Fruit fly (Drosophila melanogaster) whole organism, embryonic: ENCODE results near the gene Lim3.

ENCODE experiments used
- Atf6 ChIP-seq: fragments of 200-800 bp; sonication (Bioruptor generic); IDR thresholded peaks from 2 replicates; pipeline ENCODE4 v1.3.6; 2022; ENCODE audit warnings: missing biosample characterization, missing genetic modification characterization
- CG10565 ChIP-seq: fragments of 200-800 bp; sonication (Bioruptor generic); optimal IDR thresholded peaks from 3 replicates; lab custom pipeline; 2016; ENCODE audit warnings: missing biosample characterization, mild to moderate bottlenecking, missing genetic modification characterization
- CG10654 ChIP-seq: fragments of 200-800 bp; sonication (Bioruptor generic); optimal IDR thresholded peaks from 2 replicates; lab custom pipeline; 2016; ENCODE audit warnings: missing biosample characterization, missing genetic modification characterization
- CG12219 ChIP-seq: fragments of 200-800 bp; sonication (Bioruptor generic); optimal IDR thresholded peaks from 3 replicates; lab custom pipeline; 2018; ENCODE audit warnings: missing biosample characterization, mild to moderate bottlenecking, missing genetic modification characterization
- CG13123 ChIP-seq: fragments of 200-800 bp; sonication (Bioruptor generic); optimal IDR thresholded peaks from 2 replicates; lab custom pipeline; 2016; ENCODE audit warnings: missing biosample characterization, missing genetic modification characterization
- CG14860 ChIP-seq: fragments of 200-800 bp; sonication (Bioruptor generic); IDR thresholded peaks from 3 replicates; pipeline ENCODE4 v1.3.6; 2022; ENCODE audit warnings: missing biosample characterization, missing genetic modification characterization; ENCODE audit not compliant: partially characterized antibody
- CG15073 ChIP-seq: fragments of 200-800 bp; sonication (Bioruptor generic); optimal IDR thresholded peaks from 2 replicates; lab custom pipeline; 2016; ENCODE audit warnings: missing biosample characterization, missing genetic modification characterization
- CG16815 ChIP-seq: fragments of 200-800 bp; sonication (Bioruptor generic); optimal IDR thresholded peaks from 3 replicates; lab custom pipeline; 2017; ENCODE audit warnings: missing biosample characterization, mild to moderate bottlenecking, missing genetic modification characterization
- CG16863 ChIP-seq: fragments of 200-800 bp; sonication (Bioruptor generic); optimal IDR thresholded peaks from 3 replicates; lab custom pipeline; 2016; ENCODE audit warnings: missing biosample characterization, missing genetic modification characterization
- CG1792 ChIP-seq: fragments of 200-800 bp; sonication (Bioruptor generic); optimal IDR thresholded peaks from 2 replicates; lab custom pipeline; 2016; ENCODE audit warnings: missing biosample characterization, missing genetic modification characterization
- CG18262 ChIP-seq: fragments of 200-800 bp; optimal IDR thresholded peaks from 3 replicates; lab custom pipeline; 2019; ENCODE audit warnings: missing biosample characterization, mild to moderate bottlenecking, missing genetic modification characterization, moderate library complexity
- CG18599 ChIP-seq: fragments of 200-800 bp; sonication (Bioruptor generic); optimal IDR thresholded peaks from 3 replicates; lab custom pipeline; 2017; ENCODE audit warnings: missing biosample characterization, missing genetic modification characterization, mild to moderate bottlenecking, moderate library complexity, missing genetic modification reagents
- CG2116 ChIP-seq: fragments of 200-800 bp; sonication (Bioruptor generic); optimal IDR thresholded peaks from 3 replicates; lab custom pipeline; 2018; ENCODE audit warnings: missing biosample characterization, mild to moderate bottlenecking, missing genetic modification characterization
- CG2120 ChIP-seq: fragments of 200-800 bp; sonication (Bioruptor generic); optimal IDR thresholded peaks from 3 replicates; lab custom pipeline; 2016; ENCODE audit warnings: missing biosample characterization, missing genetic modification characterization
- CG30403 ChIP-seq: fragments of 200-800 bp; sonication (Bioruptor generic); optimal IDR thresholded peaks from 3 replicates; lab custom pipeline; 2016; ENCODE audit warnings: missing biosample characterization, missing genetic modification characterization
- CG6813 ChIP-seq: fragments of 200-800 bp; sonication (Bioruptor generic); optimal IDR thresholded peaks from 2 replicates; lab custom pipeline; 2017; ENCODE audit warnings: missing biosample characterization, missing genetic modification characterization, mild to moderate bottlenecking, moderate library complexity, missing genetic modification reagents
- CG7786 ChIP-seq: fragments of 200-800 bp; sonication (Bioruptor generic); optimal IDR thresholded peaks from 2 replicates; lab custom pipeline; 2016; ENCODE audit warnings: missing biosample characterization, missing genetic modification characterization
- CG8281 ChIP-seq: fragments of 200-800 bp; sonication (Bioruptor generic); optimal IDR thresholded peaks from 2 replicates; lab custom pipeline; 2018; ENCODE audit warnings: missing biosample characterization, mild to moderate bottlenecking, missing genetic modification characterization, moderate library complexity
- CTCF ChIP-seq: fragments of 200-800 bp; sonication (Bioruptor generic); optimal IDR thresholded peaks from 2 replicates; lab custom pipeline; 2017; ENCODE audit warnings: missing biosample characterization, mild to moderate bottlenecking, missing genetic modification characterization, moderate library complexity
- Camta ChIP-seq: fragments of 200-800 bp; sonication (Bioruptor generic); optimal IDR thresholded peaks from 2 replicates; lab custom pipeline; 2016; ENCODE audit warnings: missing biosample characterization, missing genetic modification characterization
- Dfd ChIP-seq, 2 experiments: fragments of >200 bp; optimal IDR thresholded peaks; 2 replicates each; lab custom pipeline; 2017; ENCODE audit warnings: missing biosample characterization in 2 of 2, missing genetic modification characterization in 2 of 2
- Dip2 ChIP-seq: fragments of 200-800 bp; sonication (Bioruptor generic); IDR thresholded peaks from 2 replicates; pipeline ENCODE4 v1.3.6; 2022; ENCODE audit warnings: missing biosample characterization, missing genetic modification characterization
- Doc3 ChIP-seq: fragments of 200-800 bp; sonication (Bioruptor generic); IDR thresholded peaks from 3 replicates; pipeline ENCODE4 v1.3.6; 2022; ENCODE audit warnings: missing biosample characterization, missing genetic modification characterization; ENCODE audit not compliant: partially characterized antibody
- Hand ChIP-seq: fragments of 200-800 bp; sonication (Bioruptor generic); optimal IDR thresholded peaks from 2 replicates; lab custom pipeline; 2017; ENCODE audit warnings: mild to moderate bottlenecking, missing biosample characterization, missing genetic modification reagents, missing genetic modification characterization
- Med ChIP-seq: fragments of 200-800 bp; sonication (Bioruptor generic); peaks from one replicate; lab custom pipeline; 2016; ENCODE audit warnings: missing biosample characterization, missing genetic modification characterization, mild to moderate bottlenecking, inconsistent platforms, moderate library complexity
- Myb ChIP-seq: fragments of 200-800 bp; sonication (Bioruptor generic); optimal IDR thresholded peaks from 2 replicates; lab custom pipeline; 2016; ENCODE audit warnings: missing biosample characterization, missing genetic modification characterization
- Ssrp ChIP-seq: fragments of 200-800 bp; sonication (Bioruptor generic); optimal IDR thresholded peaks from 2 replicates; lab custom pipeline; 2018; ENCODE audit warnings: missing biosample characterization, mild to moderate bottlenecking, missing genetic modification characterization, moderate library complexity
- amos ChIP-seq: fragments of 200-800 bp; sonication (Bioruptor generic); IDR thresholded peaks from 2 replicates; pipeline ENCODE4 v1.3.6; 2022; ENCODE audit warnings: missing biosample characterization, missing genetic modification characterization; ENCODE audit not compliant: partially characterized antibody
- bigmax ChIP-seq: fragments of 200-800 bp; sonication (Bioruptor generic); optimal IDR thresholded peaks from 2 replicates; lab custom pipeline; 2018; ENCODE audit warnings: missing biosample characterization, mild to moderate bottlenecking, missing genetic modification characterization
- croc ChIP-seq: fragments of 200-800 bp; sonication (Bioruptor generic); conservative IDR thresholded peaks from 3 replicates; pipeline ENCODE4 v1.3.6; 2022; ENCODE audit warnings: missing biosample characterization, missing genetic modification characterization
- disco-r ChIP-seq: fragments of 200-800 bp; sonication (Bioruptor generic); optimal IDR thresholded peaks from 2 replicates; lab custom pipeline; 2016; ENCODE audit warnings: missing biosample characterization, missing genetic modification characterization
- dm ChIP-seq: fragments of 200-800 bp; sonication (Bioruptor generic); optimal IDR thresholded peaks from 3 replicates; lab custom pipeline; 2016; ENCODE audit warnings: missing biosample characterization, missing genetic modification characterization
- klu ChIP-seq: fragments of 200-800 bp; sonication (Bioruptor generic); IDR thresholded peaks from 2 replicates; pipeline ENCODE4 v1.3.6; 2022; ENCODE audit warnings: missing biosample characterization, missing genetic modification characterization
- knrl ChIP-seq: fragments of 200-800 bp; sonication (Bioruptor generic); IDR thresholded peaks from 3 replicates; pipeline ENCODE4 v1.3.6; 2022; ENCODE audit warnings: missing biosample characterization, missing genetic modification characterization; ENCODE audit not compliant: partially characterized antibody
- lbe ChIP-seq: fragments of 200-800 bp; sonication (Bioruptor generic); optimal IDR thresholded peaks from 2 replicates; lab custom pipeline; 2016; ENCODE audit warnings: missing biosample characterization, mild to moderate bottlenecking, missing genetic modification characterization
- lov ChIP-seq, 2 experiments: fragments of 200-800 bp in 1 of 2; fragments of >200 bp in 1 of 2; sonication (Bioruptor generic) in 1 of 2; IDR thresholded peaks in 1 of 2; optimal IDR thresholded peaks in 1 of 2; 2 replicates in 1 of 2; 3 replicates in 1 of 2; pipeline versions ENCODE4 v1.3.6 to Lab custom; 2017 to 2022; ENCODE audit warnings: missing biosample characterization in 1 of 2, missing genetic modification characterization in 1 of 2
- nom ChIP-seq: fragments of 200-800 bp; sonication (Bioruptor generic); optimal IDR thresholded peaks from 2 replicates; lab custom pipeline; 2017; ENCODE audit warnings: missing biosample characterization, missing genetic modification characterization, mild to moderate bottlenecking, moderate library complexity, missing genetic modification reagents
- pnt ChIP-seq: fragments of 200-800 bp; sonication (Bioruptor generic); optimal IDR thresholded peaks from 3 replicates; lab custom pipeline; 2016; ENCODE audit warnings: missing biosample characterization, missing genetic modification characterization
- psq ChIP-seq: fragments of 200-800 bp; sonication (Bioruptor generic); optimal IDR thresholded peaks from 2 replicates; lab custom pipeline; 2017; ENCODE audit warnings: missing biosample characterization, missing genetic modification characterization
- pzg ChIP-seq: fragments of 200-800 bp; sonication (Bioruptor generic); optimal IDR thresholded peaks from 3 replicates; lab custom pipeline; 2018; ENCODE audit warnings: missing biosample characterization, mild to moderate bottlenecking, missing genetic modification characterization, moderate library complexity
- ranshi ChIP-seq: fragments of 200-800 bp; sonication (Bioruptor generic); IDR thresholded peaks from 2 replicates; pipeline ENCODE4 v1.3.6; 2022; ENCODE audit warnings: missing biosample characterization, missing genetic modification characterization
- salm ChIP-seq: fragments of 200-800 bp; sonication (Bioruptor generic); optimal IDR thresholded peaks from 2 replicates; lab custom pipeline; 2018; ENCODE audit warnings: missing biosample characterization, mild to moderate bottlenecking, missing genetic modification characterization
- sens ChIP-seq: fragments of 200-800 bp; sonication (Bioruptor generic); peaks from one replicate; lab custom pipeline; 2016; ENCODE audit warnings: missing biosample characterization, missing genetic modification characterization
- slp2 ChIP-seq: fragments of 200-800 bp; sonication (Bioruptor generic); optimal IDR thresholded peaks from 2 replicates; lab custom pipeline; 2016; ENCODE audit warnings: missing biosample characterization, missing genetic modification characterization
- ssp ChIP-seq: fragments of 200-800 bp; sonication (Bioruptor generic); IDR thresholded peaks from 2 replicates; pipeline ENCODE4 v1.3.6; 2022; ENCODE audit warnings: missing biosample characterization, missing genetic modification characterization
- stwl ChIP-seq: fragments of 200-800 bp; sonication (Bioruptor generic); optimal IDR thresholded peaks from 3 replicates; lab custom pipeline; 2018; ENCODE audit warnings: missing biosample characterization, mild to moderate bottlenecking, missing genetic modification characterization, moderate library complexity
- tna ChIP-seq: fragments of 200-800 bp; sonication (Bioruptor generic); IDR thresholded peaks from 2 replicates; pipeline ENCODE4 v1.3.6; 2022; ENCODE audit warnings: missing biosample characterization, missing genetic modification characterization; ENCODE audit not compliant: partially characterized antibody
- trem ChIP-seq: fragments of 200-800 bp; optimal IDR thresholded peaks from 3 replicates; lab custom pipeline; 2019; ENCODE audit warnings: missing biosample characterization, mild to moderate bottlenecking, missing genetic modification characterization, moderate library complexity
- vnd ChIP-seq: fragments of 200-800 bp; sonication (Bioruptor generic); IDR thresholded peaks from 3 replicates; pipeline ENCODE4 v1.3.6; 2022; ENCODE audit warnings: missing biosample characterization, missing genetic modification characterization; ENCODE audit not compliant: partially characterized antibody
- zen2 ChIP-seq: fragments of 200-800 bp; sonication (Bioruptor generic); IDR thresholded peaks from 3 replicates; pipeline ENCODE4 v1.3.6; 2022; ENCODE audit warnings: missing biosample characterization, missing genetic modification characterization; ENCODE audit not compliant: partially characterized antibody

The Lim3 gene

DNA sequence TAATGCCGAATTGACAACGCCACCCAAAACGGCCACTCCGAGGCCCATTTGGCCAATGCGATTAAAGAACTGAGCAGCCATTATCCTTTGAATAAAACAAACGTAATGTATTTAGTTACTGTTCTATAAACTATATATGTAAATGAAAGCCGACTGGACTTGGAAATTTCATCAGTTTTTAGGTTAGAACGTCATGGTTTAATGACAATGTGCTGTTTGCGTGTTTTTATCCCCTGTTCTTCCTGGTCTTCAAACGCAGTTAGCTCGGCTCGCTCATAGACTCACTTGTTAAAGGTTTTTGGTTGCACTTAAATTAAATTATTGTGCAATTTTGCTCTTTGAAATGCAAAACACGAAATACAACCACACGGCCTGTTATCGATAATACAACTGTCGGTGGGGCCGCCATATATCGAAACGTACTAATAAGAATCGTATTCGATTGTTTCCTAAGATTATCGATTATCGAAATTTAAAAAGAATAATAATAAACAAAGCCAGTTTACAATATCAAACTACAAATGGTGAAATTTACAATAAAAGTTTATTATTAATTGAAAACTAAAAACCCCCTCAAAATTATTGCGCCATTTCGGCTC lies 15.3 kb upstream of the Lim3 start, which contains the start of gene Phb1 (continued):
- TF ChIP-seq Doc3 (GFP tag; lab: Robert Waterston, UW) (peak; percentile 76), CG14860 (GFP tag; lab: Robert Waterston, UW) (peak; percentile 93), ranshi (GFP tag; lab: Robert Waterston, UW) (no peak), klu (GFP tag; lab: Robert Waterston, UW) (no peak), Ssrp (no peak), zen2 (GFP tag; lab: Robert Waterston, UW) (peak; percentile 95), disco-r (GFP tag; lab: Kevin White, UChicago) (no peak), CG2116 (GFP tag; lab: Kevin White, UChicago) (peak; percentile 82), pzg (peak; percentile 45), Hand (no peak), CG8281 (tag; lab: Kevin White, UChicago) (no peak), tna (peak; percentile 98), trem (tag; lab: Kevin White, UChicago) (peak; percentile 37), Med (no peak), ssp (GFP tag; lab: Robert Waterston, UW) (no peak), CG10565 (GFP tag; lab: Kevin White, UChicago) (no peak), CG1792 (GFP tag; lab: Kevin White, UChicago) (no peak), Dfd (GFP tag; optimal IDR thresholded peaks at IDR 0.05; lab: Kevin White, UChicago) (no peak), Camta (GFP tag; lab: Kevin White, UChicago) (no peak), CG16863 (no peak), vnd (GFP tag; lab: Robert Waterston, UW) (peak; percentile 87), CG15073 (GFP tag; lab: Kevin White, UChicago) (no peak), lbe (GFP tag; lab: Kevin White, UChicago) (no peak), CG10654 (GFP tag; lab: Kevin White, UChicago) (no peak), CG2120 (GFP tag; lab: Kevin White, UChicago) (no peak), CG30403 (no peak), CTCF (GFP tag; lab: Kevin White, UChicago) (no peak), CG18599 (no peak), amos (GFP tag; lab: Robert Waterston, UW) (peak; percentile 78; the same call in 1 of the 2 replicates), Dip2 (GFP tag; lab: Robert Waterston, UW) (no peak), knrl (GFP tag; lab: Robert Waterston, UW) (peak; percentile 59; the same call in 2 of the 3 replicates), CG6813 (GFP tag; lab: Kevin White, UChicago) (no peak), CG18262 (tag; lab: Kevin White, UChicago) (no peak), Myb (GFP tag; lab: Kevin White, UChicago) (peak; percentile 3), salm (tag; lab: Kevin White, UChicago) (no peak), Atf6 (GFP tag; lab: Robert Waterston, UW) (0 out of 2 replicates have a peak, but pooled peaks have one; percentile 6), croc (GFP tag; lab: Robert Waterston, UW) (no peak), CG13123 (GFP tag; lab: Kevin White, UChicago) (no peak), CG16815 (no peak), dm (GFP tag; lab: Kevin White, UChicago) (no peak), CG12219 (no peak), pnt (GFP tag; lab: Kevin White, UChicago) (no peak), nom (GFP tag; lab: Kevin White, UChicago) (no peak), lov (optimal IDR thresholded peaks at IDR 0.05; lab: Kevin White, UChicago) (no peak), lov (GFP tag; IDR thresholded peaks at IDR 0.05; lab: Robert Waterston, UW) (no peak), CG7786 (GFP tag; lab: Kevin White, UChicago) (no peak), sens (GFP tag; lab: Kevin White, UChicago) (peak; percentile 69), slp2 (GFP tag; lab: Kevin White, UChicago) (no peak), psq (GFP tag; lab: Kevin White, UChicago) (no peak), stwl (tag; lab: Kevin White, UChicago) (peak; percentile 69), bigmax (GFP tag; lab: Kevin White, UChicago) (peak; percentile 98)
